Fruit fly (Drosophila melanogaster): ENCODE data around the gene bun.

DNA sequence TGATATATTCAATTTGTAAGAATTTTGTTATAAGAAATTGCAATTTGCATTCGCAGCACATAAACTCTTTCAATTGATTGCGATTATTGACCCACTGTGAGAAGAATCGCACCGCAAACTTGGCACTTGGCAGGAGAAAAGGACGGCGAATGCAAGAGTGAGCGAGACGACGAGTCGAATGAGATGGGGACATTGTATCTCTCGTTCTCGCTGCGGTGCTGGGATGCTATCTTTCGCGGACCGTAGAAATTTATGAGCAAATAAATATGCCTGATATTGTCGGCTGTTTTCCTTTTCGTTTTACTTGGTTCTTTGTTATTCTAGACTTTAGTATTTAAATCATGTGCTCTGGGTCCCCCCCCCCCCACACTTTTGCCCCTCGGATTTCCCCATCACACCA is 18.8 kb downstream of the bun start:
- TF ChIP-seq CG4496 (GFP tag; IDR thresholded peaks at IDR 0.05) (0 out of 3 replicates have a peak, but pooled peaks have one; percentile 19), CG9948 (tag; optimal IDR thresholded peaks at IDR 0.05) (no peak), EcR (GFP tag; optimal IDR thresholded peaks at IDR 0.05) (peak; percentile 86), Pif1A (GFP tag; optimal IDR thresholded peaks at IDR 0.05) (no peak), Snoo (tag; optimal IDR thresholded peaks at IDR 0.05) (no peak)
